Worm (Caenorhabditis elegans) whole organism, mixed stage, embryonic: ENCODE results near the gene Y73B6BL.14.

Source experiments
- ceh-43 ChIP-seq: fragments of 200-800 bp; sonication (Bioruptor generic); optimal IDR thresholded peaks from 2 replicates; lab custom pipeline; 2018; ENCODE audit warnings: mild to moderate bottlenecking, missing genetic modification characterization, moderate library complexity, missing compliant biosample characterization
- mab-5 ChIP-seq: fragments of 150-350 bp; optimal IDR thresholded peaks from 2 replicates; lab custom pipeline; 2014; ENCODE audit warnings: missing biosample characterization, missing genetic modification characterization
- snpc-4 ChIP-seq: fragments of 150-350 bp; optimal IDR thresholded peaks from 2 replicates; lab custom pipeline; 2014; ENCODE audit warnings: missing biosample characterization, missing genetic modification characterization
- unc-62 ChIP-seq: fragments of 150-350 bp; optimal IDR thresholded peaks from 2 replicates; lab custom pipeline; 2014; ENCODE audit warnings: missing biosample characterization, missing genetic modification reagents, missing genetic modification characterization

ce11 chrIV:6361668-6362067, 18.9 kb upstream of the Y73B6BL.14 start, which contains the start of gene Y73B6BL.47:
- TF ChIP-seq ceh-43 (no peak), snpc-4 (tag; lab: Kevin White, UChicago) (no peak), unc-62 (GFP tag; lab: Kevin White, UChicago) (no peak), mab-5 (tag; lab: Kevin White, UChicago) (no peak)
